Worm (Caenorhabditis elegans) whole organism, L3 larva: ENCODE data around the gene vha-11.

Experiments
- ZK546.5 ChIP-seq: sonication (generic microtip); optimal IDR thresholded peaks from 2 replicates; lab custom pipeline; 2017; ENCODE audit warnings: missing biosample characterization, missing genetic modification characterization
- aly-2 ChIP-seq: fragments of 150-350 bp; optimal IDR thresholded peaks from 2 replicates; lab custom pipeline; 2014; ENCODE audit warnings: missing biosample characterization, missing genetic modification characterization
- ama-1 ChIP-seq: fragments of 150-350 bp; optimal IDR thresholded peaks from 2 replicates; lab custom pipeline; 2018
- ceh-16 ChIP-seq: sonication (generic microtip); optimal IDR thresholded peaks from 2 replicates; lab custom pipeline; 2017; ENCODE audit warnings: missing biosample characterization, missing genetic modification characterization
- ceh-28 ChIP-seq: fragments of 150-350 bp; optimal IDR thresholded peaks from 2 replicates; lab custom pipeline; 2014; ENCODE audit warnings: missing biosample characterization, missing genetic modification reagents, missing genetic modification characterization
- daf-12 ChIP-seq: fragments of 150-350 bp; optimal IDR thresholded peaks from 2 replicates; lab custom pipeline; 2014; ENCODE audit warnings: missing biosample characterization, missing genetic modification reagents, missing genetic modification characterization
- elt-3 ChIP-seq, 3 experiments: fragments of 150-350 bp in 1 of 3; sonication (generic microtip) in 2 of 3; optimal IDR thresholded peaks; 2 replicates in 2 of 3; 4 replicates in 1 of 3; lab custom pipeline; 2014 to 2017; ENCODE audit warnings: missing biosample characterization in 3 of 3, missing genetic modification characterization in 3 of 3
- eor-1 ChIP-seq, 2 experiments: fragments of 150-350 bp; optimal IDR thresholded peaks; 2 replicates each; lab custom pipeline; 2014 to 2018; ENCODE audit warnings: missing biosample characterization in 2 of 2, missing genetic modification characterization in 2 of 2
- fkh-10 ChIP-seq: sonication (generic microtip); optimal IDR thresholded peaks from 2 replicates; lab custom pipeline; 2017; ENCODE audit warnings: missing biosample characterization, missing genetic modification reagents, missing genetic modification characterization
- jun-1 ChIP-seq: fragments of 150-350 bp; optimal IDR thresholded peaks from 2 replicates; lab custom pipeline; 2014; ENCODE audit warnings: missing biosample characterization, missing genetic modification reagents, missing genetic modification characterization
- lin-15B ChIP-seq: fragments of 150-350 bp; optimal IDR thresholded peaks from 2 replicates; lab custom pipeline; 2014; ENCODE audit warnings: missing biosample characterization, missing genetic modification characterization
- lin-39 ChIP-seq: fragments of 150-350 bp; optimal IDR thresholded peaks from 2 replicates; lab custom pipeline; 2018; ENCODE audit warnings: missing biosample characterization, missing genetic modification reagents, missing genetic modification characterization
- lsy-12 ChIP-seq: sonication (generic microtip); optimal IDR thresholded peaks from 2 replicates; lab custom pipeline; 2016; ENCODE audit warnings: mild to moderate bottlenecking, missing genetic modification characterization, missing compliant biosample characterization
- mdl-1 ChIP-seq: fragments of 150-350 bp; optimal IDR thresholded peaks from 2 replicates; lab custom pipeline; 2014; ENCODE audit warnings: missing biosample characterization, missing genetic modification characterization
- mml-1 ChIP-seq: fragments of 150-350 bp; sonication (generic microtip); optimal IDR thresholded peaks from 3 replicates; lab custom pipeline; 2014; ENCODE audit warnings: missing biosample characterization, missing genetic modification characterization
- nfya-1 ChIP-seq: sonication (generic microtip); optimal IDR thresholded peaks from 2 replicates; lab custom pipeline; 2017; ENCODE audit warnings: missing genetic modification characterization, mild to moderate bottlenecking, missing compliant biosample characterization, antibody characterized with exemption, moderate library complexity; ENCODE audit not compliant: insufficient read depth
- nhr-11 ChIP-seq: fragments of 150-350 bp; optimal IDR thresholded peaks from 2 replicates; lab custom pipeline; 2014; ENCODE audit warnings: missing biosample characterization, missing genetic modification characterization
- nhr-28 ChIP-seq: fragments of 150-350 bp; optimal IDR thresholded peaks from 2 replicates; lab custom pipeline; 2014; ENCODE audit warnings: missing biosample characterization, missing genetic modification characterization
- nhr-43 ChIP-seq: sonication (generic microtip); optimal IDR thresholded peaks from 2 replicates; lab custom pipeline; 2016; ENCODE audit warnings: mild to moderate bottlenecking, missing genetic modification characterization, missing compliant biosample characterization; ENCODE audit not compliant: poor library complexity, severe bottlenecking
- nhr-67 ChIP-seq: fragments of 150-350 bp; optimal IDR thresholded peaks from 2 replicates; lab custom pipeline; 2014; ENCODE audit warnings: missing biosample characterization, missing genetic modification characterization
- nhr-77 ChIP-seq: fragments of 150-350 bp; optimal IDR thresholded peaks from 2 replicates; lab custom pipeline; 2014; ENCODE audit warnings: missing biosample characterization, missing genetic modification characterization
- pha-4 ChIP-seq: fragments of 150-350 bp; optimal IDR thresholded peaks from 2 replicates; lab custom pipeline; 2014; ENCODE audit warnings: missing biosample characterization, missing genetic modification reagents, missing genetic modification characterization
- pqm-1 ChIP-seq: fragments of 150-350 bp; optimal IDR thresholded peaks from 2 replicates; lab custom pipeline; 2017; ENCODE audit warnings: missing biosample characterization, missing genetic modification characterization, inconsistent platforms
- sea-2 ChIP-seq: fragments of 150-350 bp; sonication (generic microtip); optimal IDR thresholded peaks from 4 replicates; lab custom pipeline; 2014; ENCODE audit warnings: missing biosample characterization, missing genetic modification reagents, missing genetic modification characterization
- skn-1 ChIP-seq: fragments of 150-350 bp; optimal IDR thresholded peaks from 2 replicates; lab custom pipeline; 2014; ENCODE audit warnings: missing biosample characterization, missing genetic modification characterization
- snpc-4 ChIP-seq: fragments of 150-350 bp; optimal IDR thresholded peaks from 2 replicates; lab custom pipeline; 2014; ENCODE audit warnings: missing biosample characterization, missing genetic modification characterization
- tbx-2 ChIP-seq: sonication (generic microtip); optimal IDR thresholded peaks from 2 replicates; lab custom pipeline; 2016; ENCODE audit warnings: mild to moderate bottlenecking, missing genetic modification characterization, missing compliant biosample characterization
- unc-39 ChIP-seq: sonication (generic microtip); optimal IDR thresholded peaks from 4 replicates; lab custom pipeline; 2017; ENCODE audit warnings: missing biosample characterization, missing genetic modification characterization
- zag-1 ChIP-seq: fragments of 150-350 bp; optimal IDR thresholded peaks from 2 replicates; lab custom pipeline; 2014; ENCODE audit warnings: missing biosample characterization, missing genetic modification characterization
- ztf-4 ChIP-seq: fragments of 150-350 bp; optimal IDR thresholded peaks from 2 replicates; lab custom pipeline; 2014; ENCODE audit warnings: missing biosample characterization, missing genetic modification characterization

vha-11 gene

ce11 chrIV:2316273-2316672 is 1.9 kb upstream of the vha-11 start, which contains the start of gene Y38F2AL.12:
Gene Y38F2AL.12 (plus strand): TSS chrIV:2316573.
- TF ChIP-seq pha-4 (tag; lab: Kevin White, UChicago) (no peak), nfya-1 (tag; lab: Kevin White, UChicago) (no peak), snpc-4 (tag; lab: Kevin White, UChicago) (no peak), nhr-28 (no peak), skn-1 (tag; lab: Kevin White, UChicago) (no peak), zag-1 (no peak), lsy-12 (tag; lab: Kevin White, UChicago) (no peak), ztf-4 (tag; lab: Kevin White, UChicago) (no peak), nhr-67 (tag; lab: Kevin White, UChicago) (no peak)

ce11 chrIV:2315545-2315995 is 1.2 kb upstream of the vha-11 start, which contains the start of gene vha-3:
Gene vha-3 (minus strand): TSS chrIV:2315945.
- TF ChIP-seq ama-1 (lab: Kevin White, UChicago), result peak; percentile 48
- no peak for TF ChIP-seq ZK546.5 (tag; lab: Kevin White, UChicago)
- no peak for TF ChIP-seq aly-2
- TF ChIP-seq pha-4 (tag; lab: Kevin White, UChicago), result no peak
- TF ChIP-seq mdl-1 (tag; lab: Kevin White, UChicago), result no peak
- no peak for TF ChIP-seq lsy-12 (tag; lab: Kevin White, UChicago)
- TF ChIP-seq elt-3 (tag; optimal IDR thresholded peaks at IDR 0.05; lab: Kevin White, UChicago), result no peak

- TF ChIP-seq nhr-43 (tag; lab: Kevin White, UChicago), result no peak
- TF ChIP-seq lsy-12 (tag; lab: Kevin White, UChicago), result no peak
- TF ChIP-seq mdl-1 (tag; lab: Kevin White, UChicago), result no peak
- no peak for TF ChIP-seq elt-3 (tag; optimal IDR thresholded peaks at IDR 0.05; lab: Kevin White, UChicago)
- TF ChIP-seq snpc-4 (tag; lab: Kevin White, UChicago), result no peak
- TF ChIP-seq fkh-10 (GFP tag; lab: Kevin White, UChicago), result no peak
- TF ChIP-seq pqm-1 (tag; lab: Kevin White, UChicago), result peak; percentile 52
- peak; percentile 84 for TF ChIP-seq ceh-28
- TF ChIP-seq skn-1 (tag; lab: Kevin White, UChicago), result no peak
- no peak for TF ChIP-seq lin-39 (tag; lab: Kevin White, UChicago)
These were observed 495 bp upstream of the vha-11 start for ce11 chrIV:2314862-2315261.

ce11 chrIV:2311554-2311953 is 2.8 kb downstream of the vha-11 start:
- TF ChIP-seq ceh-16 (tag; lab: Kevin White, UChicago) (no peak), lin-15B (tag; lab: Kevin White, UChicago) (peak; percentile 18)

DNA sequence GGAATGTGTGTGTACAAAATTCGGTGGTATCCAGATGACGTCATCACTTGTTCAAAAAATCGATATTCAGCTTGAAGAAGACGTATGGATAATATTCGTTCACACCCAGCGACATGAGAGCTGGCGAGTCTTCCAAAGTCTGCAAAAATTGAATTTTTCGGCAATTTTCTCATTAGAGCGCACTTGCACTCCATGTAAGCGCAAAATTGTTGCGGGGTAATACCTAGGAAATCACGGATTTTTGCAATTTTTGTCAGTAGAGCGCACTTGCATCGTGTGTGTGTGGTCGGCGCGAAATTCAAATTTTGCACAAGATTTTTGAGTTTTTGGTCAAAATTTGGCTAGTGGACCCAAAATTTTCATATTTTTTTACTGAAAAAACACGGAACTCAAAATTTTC is 6.2 kb downstream of the vha-11 start:
- TF ChIP-seq jun-1 (tag; lab: Kevin White, UChicago) (no peak), ztf-4 (tag; lab: Kevin White, UChicago) (no peak), daf-12 (tag; lab: Kevin White, UChicago) (no peak), elt-3 (tag; optimal IDR thresholded peaks at IDR 0.05; lab: Kevin White, UChicago) (no peak), aly-2 (no peak), unc-39 (tag; lab: Kevin White, UChicago) (no peak), ama-1 (lab: Kevin White, UChicago) (no peak), mml-1 (no peak), nhr-77 (tag; lab: Kevin White, UChicago) (no peak), tbx-2 (tag; lab: Kevin White, UChicago) (no peak)

DNA sequence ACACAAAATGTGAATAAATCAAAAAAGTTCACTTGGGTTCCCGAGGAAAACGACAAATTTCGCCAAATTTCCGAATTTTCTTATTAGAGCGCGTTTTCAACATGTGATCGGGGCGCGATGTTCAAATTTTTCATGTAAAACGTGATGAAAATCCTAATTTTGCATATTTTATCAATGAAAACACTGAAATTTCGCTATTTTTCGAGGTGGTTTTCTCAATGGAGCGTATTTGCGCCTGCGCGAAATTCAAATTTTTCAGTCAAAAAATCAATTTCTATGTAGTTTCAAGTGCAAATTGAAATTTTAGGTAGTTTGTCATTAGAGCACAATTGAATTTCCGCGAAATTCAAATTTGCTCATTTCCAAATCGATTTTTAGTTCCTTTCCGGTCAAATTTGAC is 7.0 kb downstream of the vha-11 start:
- peak; percentile 21 for TF ChIP-seq lin-15B (tag; lab: Kevin White, UChicago)
- no peak for TF ChIP-seq sea-2 (GFP tag; lab: Kevin White, UChicago)

DNA sequence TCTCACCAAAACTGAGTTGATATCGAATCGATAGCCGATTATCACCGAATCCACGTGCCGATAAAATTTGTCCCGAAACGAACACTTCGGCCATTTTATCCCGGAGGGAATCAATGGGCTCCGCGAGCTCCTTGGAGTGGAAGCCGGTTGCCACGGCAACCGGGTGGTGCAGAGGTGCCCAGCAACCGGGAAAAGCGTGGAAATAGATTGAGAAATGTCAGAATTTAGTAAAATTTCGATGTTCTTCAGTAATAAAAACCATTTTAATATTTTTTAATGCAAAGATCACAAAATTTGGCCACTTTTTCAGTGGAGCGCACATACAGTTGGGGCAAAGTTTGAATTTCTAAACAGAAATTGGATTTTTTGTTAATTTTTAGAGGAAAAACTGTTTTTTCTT is 7.9 kb downstream of the vha-11 start, which contains the start of gene mksr-2:
mksr-2 (minus strand) TSS at position 101 of the 400 bp plus-strand sequence.
- no peak for TF ChIP-seq mdl-1 (tag; lab: Kevin White, UChicago)
- TF ChIP-seq unc-39 (tag; lab: Kevin White, UChicago), result no peak
- TF ChIP-seq nhr-11 (tag; lab: Kevin White, UChicago), result no peak
- no peak for TF ChIP-seq eor-1 (tag; optimal IDR thresholded peaks at IDR 0.05; lab: Kevin White, UChicago)
- TF ChIP-seq, all 47 proteins: peak for 0
